Worm (Caenorhabditis elegans) whole organism, L2 larva: ENCODE results near the gene C49G7.12.

ENCODE experiments used
- C34F6.9 ChIP-seq: fragments of 150-350 bp; optimal IDR thresholded peaks from 2 replicates; lab custom pipeline; 2014; ENCODE audit warnings: missing biosample characterization, missing genetic modification characterization
- F13H6.1 ChIP-seq: sonication (generic microtip); optimal IDR thresholded peaks from 2 replicates; lab custom pipeline; 2016; ENCODE audit warnings: missing genetic modification characterization, missing compliant biosample characterization
- R02D3.7 ChIP-seq: fragments of 150-350 bp; optimal IDR thresholded peaks from 2 replicates; lab custom pipeline; 2014; ENCODE audit warnings: missing biosample characterization, missing genetic modification characterization
- Y55F3AM.14 ChIP-seq: fragments of 200-800 bp; sonication (Bioruptor generic); optimal IDR thresholded peaks from 2 replicates; lab custom pipeline; 2018; ENCODE audit warnings: mild to moderate bottlenecking, missing genetic modification characterization, missing compliant biosample characterization
- ZK546.5 ChIP-seq: sonication (generic microtip); optimal IDR thresholded peaks from 2 replicates; lab custom pipeline; 2017; ENCODE audit warnings: missing biosample characterization, missing genetic modification characterization
- alr-1 ChIP-seq: fragments of 150-350 bp; optimal IDR thresholded peaks from 2 replicates; lab custom pipeline; 2014; ENCODE audit warnings: missing biosample characterization, missing genetic modification characterization
- aly-2 ChIP-seq: fragments of 150-350 bp; optimal IDR thresholded peaks from 2 replicates; lab custom pipeline; 2014; ENCODE audit warnings: missing biosample characterization, missing genetic modification characterization
- ama-1 ChIP-seq: fragments of 150-350 bp; optimal IDR thresholded peaks from 2 replicates; lab custom pipeline; 2018; ENCODE audit warnings: inconsistent platforms
- blmp-1 ChIP-seq: sonication (generic microtip); optimal IDR thresholded peaks from 2 replicates; lab custom pipeline; 2017; ENCODE audit warnings: missing genetic modification characterization, mild to moderate bottlenecking, missing compliant biosample characterization, antibody characterized with exemption, moderate library complexity; ENCODE audit not compliant: insufficient read depth
- ceh-16 ChIP-seq: fragments of 150-350 bp; optimal IDR thresholded peaks from 2 replicates; lab custom pipeline; 2014; ENCODE audit warnings: missing biosample characterization, missing genetic modification characterization
- ceh-82 ChIP-seq: fragments of 150-350 bp; optimal IDR thresholded peaks from 2 replicates; lab custom pipeline; 2014; ENCODE audit warnings: missing biosample characterization, missing genetic modification characterization
- crh-2 ChIP-seq: sonication (generic microtip); optimal IDR thresholded peaks from 2 replicates; lab custom pipeline; 2017; ENCODE audit warnings: missing biosample characterization, missing genetic modification characterization
- egl-27 ChIP-seq: sonication (generic microtip); optimal IDR thresholded peaks from 3 replicates; lab custom pipeline; 2017; ENCODE audit warnings: missing biosample characterization, missing genetic modification reagents, missing genetic modification characterization
- elt-3 ChIP-seq: sonication (generic microtip); optimal IDR thresholded peaks from 2 replicates; lab custom pipeline; 2017; ENCODE audit warnings: missing biosample characterization, missing genetic modification characterization
- fos-1 ChIP-seq: fragments of 150-350 bp; optimal IDR thresholded peaks from 2 replicates; lab custom pipeline; 2014; ENCODE audit warnings: missing biosample characterization, missing genetic modification characterization
- gmeb-1 ChIP-seq: fragments of 150-350 bp; optimal IDR thresholded peaks from 2 replicates; lab custom pipeline; 2014; ENCODE audit warnings: missing biosample characterization, missing genetic modification characterization
- lsy-2 ChIP-seq, 2 experiments: fragments of 150-350 bp in 1 of 2; sonication (generic microtip) in 1 of 2; optimal IDR thresholded peaks; 2 replicates each; lab custom pipeline; 2014 to 2017; ENCODE audit warnings: missing biosample characterization in 2 of 2, missing genetic modification characterization in 2 of 2
- mbf-1 ChIP-seq: sonication (generic microtip); optimal IDR thresholded peaks from 2 replicates; lab custom pipeline; 2017; ENCODE audit warnings: missing biosample characterization, missing genetic modification characterization
- mdl-1 ChIP-seq, 2 experiments: fragments of 150-350 bp in 1 of 2; sonication (generic microtip) in 1 of 2; optimal IDR thresholded peaks; 2 replicates each; lab custom pipeline; 2017; ENCODE audit warnings: missing biosample characterization in 2 of 2, missing genetic modification characterization in 2 of 2
- nhr-10 ChIP-seq: sonication (generic microtip); optimal IDR thresholded peaks from 2 replicates; lab custom pipeline; 2017; ENCODE audit warnings: missing biosample characterization, missing genetic modification characterization
- nhr-11 ChIP-seq: fragments of 150-350 bp; optimal IDR thresholded peaks from 2 replicates; lab custom pipeline; 2014; ENCODE audit warnings: missing biosample characterization, missing genetic modification characterization
- nhr-129 ChIP-seq: fragments of 150-350 bp; optimal IDR thresholded peaks from 2 replicates; lab custom pipeline; 2014; ENCODE audit warnings: missing biosample characterization, missing genetic modification characterization
- nhr-21 ChIP-seq: fragments of 150-350 bp; optimal IDR thresholded peaks from 2 replicates; lab custom pipeline; 2014; ENCODE audit warnings: missing biosample characterization, missing genetic modification characterization
- nhr-23 ChIP-seq: fragments of 150-350 bp; optimal IDR thresholded peaks from 2 replicates; lab custom pipeline; 2014; ENCODE audit warnings: missing biosample characterization, missing genetic modification reagents, missing genetic modification characterization
- nhr-25 ChIP-seq: fragments of 150-350 bp; sonication (generic microtip); optimal IDR thresholded peaks from 3 replicates; lab custom pipeline; 2014; ENCODE audit warnings: missing biosample characterization, missing genetic modification characterization
- nhr-6 ChIP-seq: fragments of 150-350 bp; optimal IDR thresholded peaks from 2 replicates; lab custom pipeline; 2014; ENCODE audit warnings: missing biosample characterization, missing genetic modification characterization
- nhr-77 ChIP-seq: fragments of 150-350 bp; optimal IDR thresholded peaks from 2 replicates; lab custom pipeline; 2014; ENCODE audit warnings: missing biosample characterization, missing genetic modification characterization
- peb-1 ChIP-seq: fragments of 150-350 bp; optimal IDR thresholded peaks from 2 replicates; lab custom pipeline; 2014; ENCODE audit warnings: missing biosample characterization, missing genetic modification characterization
- sem-4 ChIP-seq: fragments of 150-350 bp; optimal IDR thresholded peaks from 2 replicates; lab custom pipeline; 2014; ENCODE audit warnings: missing biosample characterization, missing genetic modification reagents, missing genetic modification characterization
- skn-1 ChIP-seq: sonication (generic microtip); optimal IDR thresholded peaks from 2 replicates; lab custom pipeline; 2017; ENCODE audit warnings: missing biosample characterization, missing genetic modification characterization
- sma-3 ChIP-seq: sonication (generic microtip); optimal IDR thresholded peaks from 2 replicates; lab custom pipeline; 2016; ENCODE audit warnings: missing genetic modification reagents, missing genetic modification characterization, missing compliant biosample characterization
- unc-39 ChIP-seq: fragments of 150-350 bp; optimal IDR thresholded peaks from 2 replicates; lab custom pipeline; 2014; ENCODE audit warnings: missing biosample characterization, missing genetic modification characterization
- unc-55 ChIP-seq: fragments of 150-350 bp; sonication (generic microtip); optimal IDR thresholded peaks from 3 replicates; lab custom pipeline; 2014; ENCODE audit warnings: missing biosample characterization, missing genetic modification reagents, missing genetic modification characterization
- ztf-1 ChIP-seq: fragments of 200-800 bp; sonication (Bioruptor generic); conservative IDR thresholded peaks from 2 replicates; pipeline ENCODE4 v1.3.6; 2022; ENCODE audit warnings: missing genetic modification characterization, missing compliant biosample characterization
- ztf-11 ChIP-seq: sonication (generic microtip); optimal IDR thresholded peaks from 2 replicates; lab custom pipeline; 2017; ENCODE audit warnings: missing biosample characterization, missing genetic modification characterization

The C49G7.12 gene

ce11 chrV:4005219-4005618, 33.0 kb upstream of the C49G7.12 start, which contains the start of gene srh-8:
Gene srh-8 (plus strand): TSS chrV:4005519.
- TF ChIP-seq nhr-11 (tag; lab: Kevin White, UChicago) (no peak), egl-27 (tag; lab: Kevin White, UChicago) (no peak), nhr-6 (tag; lab: Kevin White, UChicago) (no peak), crh-2 (tag; lab: Kevin White, UChicago) (no peak), sma-3 (GFP tag; lab: Kevin White, UChicago) (no peak), peb-1 (no peak), unc-39 (tag; lab: Kevin White, UChicago) (no peak), ama-1 (lab: Kevin White, UChicago) (no peak), lsy-2 (tag; optimal IDR thresholded peaks at IDR 0.05; lab: Kevin White, UChicago) (no peak), nhr-77 (tag; lab: Kevin White, UChicago) (no peak), nhr-23 (tag; lab: Kevin White, UChicago) (no peak), ztf-1 (GFP tag; lab: Robert Waterston, UW) (no peak), F13H6.1 (tag; lab: Kevin White, UChicago) (no peak), mdl-1 (tag; optimal IDR thresholded peaks at IDR 0.05; lab: Kevin White, UChicago) (no peak), mbf-1 (no peak), nhr-10 (tag; lab: Kevin White, UChicago) (no peak), nhr-25 (no peak), fos-1 (tag; lab: Kevin White, UChicago) (no peak), blmp-1 (tag; lab: Kevin White, UChicago) (no peak)

ce11 chrV:4007927-4008326, 30.3 kb upstream of the C49G7.12 start, which contains the start of gene srh-7:
Gene srh-7 (plus strand): TSS chrV:4008227.
- TF ChIP-seq ceh-82 (no peak), sem-4 (tag; lab: Kevin White, UChicago) (no peak), unc-39 (tag; lab: Kevin White, UChicago) (no peak), elt-3 (tag; lab: Kevin White, UChicago) (no peak), gmeb-1 (tag; lab: Kevin White, UChicago) (no peak), unc-55 (no peak), ZK546.5 (tag; lab: Kevin White, UChicago) (no peak)

ce11 chrV:4010170-4010569, 28.0 kb upstream of the C49G7.12 start, which contains the start of gene srh-4:
Gene srh-4 (plus strand): TSS chrV:4010470.
- TF ChIP-seq ama-1 (lab: Kevin White, UChicago) (no peak), nhr-21 (tag; lab: Kevin White, UChicago) (no peak), peb-1 (no peak), crh-2 (tag; lab: Kevin White, UChicago) (no peak), nhr-23 (tag; lab: Kevin White, UChicago) (no peak), fos-1 (tag; lab: Kevin White, UChicago) (no peak), gmeb-1 (tag; lab: Kevin White, UChicago) (no peak), blmp-1 (tag; lab: Kevin White, UChicago) (no peak), Y55F3AM.14 (GFP tag; lab: Kevin White, UChicago) (no peak), ztf-11 (tag; lab: Kevin White, UChicago) (no peak), alr-1 (tag; lab: Kevin White, UChicago) (no peak), ceh-16 (tag; lab: Kevin White, UChicago) (no peak), sem-4 (tag; lab: Kevin White, UChicago) (no peak), nhr-129 (tag; lab: Kevin White, UChicago) (no peak), nhr-25 (no peak), R02D3.7 (no peak), aly-2 (tag; lab: Kevin White, UChicago) (no peak), sma-3 (GFP tag; lab: Kevin White, UChicago) (no peak)
- TF ChIP-seq, all 48 proteins: peak for 0

- TF ChIP-seq Y55F3AM.14 (GFP tag; lab: Kevin White, UChicago), result no peak
- no peak for TF ChIP-seq C34F6.9 (tag; lab: Kevin White, UChicago)
- TF ChIP-seq skn-1 (tag; lab: Kevin White, UChicago), result no peak
- TF ChIP-seq nhr-23 (tag; lab: Kevin White, UChicago), result no peak
- no peak for TF ChIP-seq sem-4 (tag; lab: Kevin White, UChicago)
Observed at ce11 chrV:4016780-4017179, 21.4 kb upstream of the C49G7.12 start, which contains the start of gene srw-89. Gene srw-89 (plus strand): TSS chrV:4017080.
